Worm (Caenorhabditis elegans) whole organism, L4 larva: ENCODE data around the gene nhr-282.
"Not testable (repeated sequence)": the region's sequence is repeated elsewhere in the genome, so short reads cannot be mapped to it uniquely, and the experiment has no call there.

Source experiments
- D1046.2 ChIP-seq: fragments of 200-800 bp; sonication (Bioruptor generic); IDR thresholded peaks from 2 replicates; pipeline ENCODE4 v1.3.6; 2022; ENCODE audit warnings: missing genetic modification characterization, missing compliant biosample characterization
- F10B5.3 ChIP-seq: sonication (generic microtip); optimal IDR thresholded peaks from 2 replicates; lab custom pipeline; 2016; ENCODE audit warnings: mild to moderate bottlenecking, missing genetic modification characterization, missing compliant biosample characterization
- F37D6.2 ChIP-seq: sonication (generic microtip); optimal IDR thresholded peaks from 2 replicates; lab custom pipeline; 2016; ENCODE audit warnings: mild to moderate bottlenecking, missing genetic modification characterization, missing compliant biosample characterization
- F44E2.7 ChIP-seq: fragments of 200-800 bp; sonication (Bioruptor generic); IDR thresholded peaks from 2 replicates; pipeline ENCODE4 v2.1.2; 2022; ENCODE audit warnings: missing genetic modification characterization, missing compliant biosample characterization
- Y105C5A.15 ChIP-seq: fragments of 200-800 bp; sonication (Bioruptor generic); IDR thresholded peaks from 2 replicates; pipeline ENCODE4 v1.3.6; 2022; ENCODE audit warnings: missing genetic modification characterization, missing compliant biosample characterization
- Y48G9A.11 ChIP-seq: fragments of 200-800 bp; sonication (Bioruptor generic); IDR thresholded peaks from 2 replicates; pipeline ENCODE4 v1.3.6; 2022; ENCODE audit warnings: missing genetic modification reagents, missing genetic modification characterization, missing compliant biosample characterization
- Y5F2A.4 ChIP-seq: fragments of 200-800 bp; sonication (Bioruptor generic); optimal IDR thresholded peaks from 2 replicates; lab custom pipeline; 2018; ENCODE audit warnings: mild to moderate bottlenecking, missing genetic modification characterization, missing compliant biosample characterization
- Y75B8A.6 ChIP-seq: fragments of 200-800 bp; sonication (Bioruptor generic); IDR thresholded peaks from 2 replicates; pipeline ENCODE4 v1.3.6; 2022; ENCODE audit warnings: missing genetic modification reagents, missing genetic modification characterization, missing compliant biosample characterization
- aly-2 ChIP-seq: sonication (generic microtip); optimal IDR thresholded peaks from 2 replicates; lab custom pipeline; 2018; ENCODE audit warnings: missing biosample characterization, missing genetic modification characterization
- ceh-32 ChIP-seq: sonication (generic microtip); optimal IDR thresholded peaks from 2 replicates; lab custom pipeline; 2016; ENCODE audit warnings: mild to moderate bottlenecking, missing genetic modification characterization, missing compliant biosample characterization; ENCODE audit not compliant: poor library complexity
- ceh-44 ChIP-seq: fragments of 200-800 bp; sonication (Bioruptor generic); IDR thresholded peaks from 2 replicates; pipeline ENCODE4 v1.3.6; 2022; ENCODE audit warnings: missing genetic modification reagents, missing genetic modification characterization, missing compliant biosample characterization
- ctbp-1 ChIP-seq: fragments of 200-800 bp; sonication (Bioruptor generic); IDR thresholded peaks from 2 replicates; pipeline ENCODE4 v1.3.6; 2022; ENCODE audit warnings: missing genetic modification reagents, missing genetic modification characterization, missing compliant biosample characterization
- daf-16 ChIP-seq, 3 experiments: sonication (generic microtip); optimal IDR thresholded peaks; 2 replicates each; lab custom pipeline; 2016 to 2017; ENCODE audit warnings: missing genetic modification characterization in 3 of 3, missing genetic modification reagents in 3 of 3, mild to moderate bottlenecking in 2 of 3, missing compliant biosample characterization in 2 of 3, missing biosample characterization in 1 of 3, moderate library complexity in 1 of 3
- dmd-8 ChIP-seq: fragments of 200-800 bp; sonication (Bioruptor generic); IDR thresholded peaks from 2 replicates; pipeline ENCODE4 v1.3.6; 2022; ENCODE audit warnings: missing genetic modification characterization, missing compliant biosample characterization
- dmd-9 ChIP-seq: fragments of 200-800 bp; sonication (Bioruptor generic); IDR thresholded peaks from 2 replicates; pipeline ENCODE4 v1.3.6; 2022; ENCODE audit warnings: missing genetic modification reagents, missing genetic modification characterization, missing compliant biosample characterization
- dve-1 ChIP-seq: sonication (generic microtip); optimal IDR thresholded peaks from 2 replicates; lab custom pipeline; 2017; ENCODE audit warnings: antibody characterized with exemption, mild to moderate bottlenecking, missing genetic modification characterization, missing compliant biosample characterization; ENCODE audit not compliant: insufficient read depth
- egl-27 ChIP-seq: sonication (generic microtip); optimal IDR thresholded peaks from 3 replicates; lab custom pipeline; 2017; ENCODE audit warnings: missing biosample characterization, missing genetic modification reagents, missing genetic modification characterization
- gei-8 ChIP-seq: fragments of 200-800 bp; sonication (Bioruptor generic); optimal IDR thresholded peaks from 2 replicates; lab custom pipeline; 2018; ENCODE audit warnings: mild to moderate bottlenecking, missing genetic modification characterization, missing compliant biosample characterization
- hlh-11 ChIP-seq: fragments of 200-800 bp; sonication (Bioruptor generic); optimal IDR thresholded peaks from 2 replicates; lab custom pipeline; 2018; ENCODE audit warnings: mild to moderate bottlenecking, missing genetic modification characterization, missing compliant biosample characterization
- hlh-30 ChIP-seq: sonication (generic microtip); optimal IDR thresholded peaks from 2 replicates; lab custom pipeline; 2017; ENCODE audit warnings: antibody characterized with exemption, mild to moderate bottlenecking, missing genetic modification characterization, missing compliant biosample characterization; ENCODE audit not compliant: insufficient read depth
- hmg-1.1 ChIP-seq: fragments of 200-800 bp; sonication (Bioruptor generic); IDR thresholded peaks from 2 replicates; pipeline ENCODE4 v1.3.6; 2022; ENCODE audit warnings: missing genetic modification reagents, missing genetic modification characterization, missing compliant biosample characterization
- lim-7 ChIP-seq: fragments of 200-800 bp; sonication (Bioruptor generic); IDR thresholded peaks from 2 replicates; pipeline ENCODE4 v1.3.6; 2022; ENCODE audit warnings: missing genetic modification characterization, missing compliant biosample characterization
- lin-13 ChIP-seq: fragments of 150-350 bp; optimal IDR thresholded peaks from 2 replicates; lab custom pipeline; 2014; ENCODE audit warnings: missing biosample characterization, missing genetic modification reagents, missing genetic modification characterization
- lin-15B ChIP-seq: fragments of 150-350 bp; sonication (generic microtip); optimal IDR thresholded peaks from 3 replicates; lab custom pipeline; 2014; ENCODE audit warnings: missing biosample characterization, missing genetic modification characterization
- lin-38 ChIP-seq: fragments of 200-800 bp; sonication (Bioruptor generic); IDR thresholded peaks from 2 replicates; pipeline ENCODE4 v1.3.6; 2022; ENCODE audit warnings: missing genetic modification reagents, missing genetic modification characterization, missing compliant biosample characterization
- lir-3 ChIP-seq: sonication (generic microtip); optimal IDR thresholded peaks from 2 replicates; lab custom pipeline; 2016; ENCODE audit warnings: mild to moderate bottlenecking, missing genetic modification characterization, missing compliant biosample characterization
- madf-9 ChIP-seq: fragments of 200-800 bp; sonication (Bioruptor generic); conservative IDR thresholded peaks from 2 replicates; pipeline ENCODE4 v1.3.6; 2022; ENCODE audit warnings: missing genetic modification reagents, missing genetic modification characterization, missing compliant biosample characterization
- mdl-1 ChIP-seq, 2 experiments: fragments of 150-350 bp in 1 of 2; sonication (generic microtip) in 1 of 2; optimal IDR thresholded peaks; 2 replicates each; lab custom pipeline; 2014 to 2017; ENCODE audit warnings: missing biosample characterization in 2 of 2, missing genetic modification characterization in 2 of 2
- mes-2 ChIP-seq: sonication (generic microtip); optimal IDR thresholded peaks from 2 replicates; lab custom pipeline; 2016; ENCODE audit warnings: missing genotype, mild to moderate bottlenecking, missing genetic modification characterization, missing compliant biosample characterization; ENCODE audit not compliant: poor library complexity, severe bottlenecking
- mxl-2 ChIP-seq: fragments of 200-800 bp; sonication (Bioruptor generic); conservative IDR thresholded peaks from 2 replicates; pipeline ENCODE4 v1.3.6; 2022; ENCODE audit warnings: missing genetic modification reagents, missing genetic modification characterization, missing compliant biosample characterization
- nhr-10 ChIP-seq: fragments of 150-350 bp; optimal IDR thresholded peaks from 2 replicates; lab custom pipeline; 2014; ENCODE audit warnings: missing biosample characterization, missing genetic modification characterization
- nhr-102 ChIP-seq: sonication (generic microtip); optimal IDR thresholded peaks from 2 replicates; lab custom pipeline; 2016; ENCODE audit warnings: mild to moderate bottlenecking, missing genetic modification characterization, moderate library complexity, missing compliant biosample characterization
- nhr-11 ChIP-seq: fragments of 150-350 bp; optimal IDR thresholded peaks from 2 replicates; lab custom pipeline; 2014; ENCODE audit warnings: missing biosample characterization, missing genetic modification characterization
- nhr-28 ChIP-seq: fragments of 150-350 bp; optimal IDR thresholded peaks from 2 replicates; lab custom pipeline; 2014; ENCODE audit warnings: missing biosample characterization, missing genetic modification characterization
- pha-4 ChIP-seq, 2 experiments: fragments of 150-350 bp in 1 of 2; fragments of 200-800 bp in 1 of 2; sonication (Bioruptor generic) in 1 of 2; IDR thresholded peaks in 1 of 2; optimal IDR thresholded peaks in 1 of 2; 2 replicates each; pipeline versions ENCODE4 v1.3.6 to Lab custom; 2014 to 2022; ENCODE audit warnings: missing genetic modification characterization in 2 of 2, missing genetic modification reagents in 2 of 2, missing biosample characterization in 1 of 2, missing compliant biosample characterization in 1 of 2
- php-3 ChIP-seq: fragments of 200-800 bp; sonication (Bioruptor generic); IDR thresholded peaks from 2 replicates; pipeline ENCODE4 v1.3.6; 2022; ENCODE audit warnings: missing genetic modification reagents, missing genetic modification characterization, missing compliant biosample characterization
- pqm-1 ChIP-seq: sonication (generic microtip); optimal IDR thresholded peaks from 2 replicates; lab custom pipeline; 2017; ENCODE audit warnings: missing biosample characterization, missing genetic modification characterization
- rbr-2 ChIP-seq: sonication (generic microtip); optimal IDR thresholded peaks from 2 replicates; lab custom pipeline; 2016; ENCODE audit warnings: missing genotype, missing genetic modification characterization, missing compliant biosample characterization
- saeg-2 ChIP-seq: fragments of 200-800 bp; sonication (Bioruptor generic); IDR thresholded peaks from 2 replicates; pipeline ENCODE4 v1.3.6; 2022; ENCODE audit warnings: missing genetic modification reagents, missing genetic modification characterization, missing compliant biosample characterization
- snpc-4 ChIP-seq: fragments of 150-350 bp; optimal IDR thresholded peaks from 2 replicates; lab custom pipeline; 2014; ENCODE audit warnings: missing biosample characterization, missing genetic modification characterization
- spr-3 ChIP-seq: fragments of 200-800 bp; sonication (Bioruptor generic); optimal IDR thresholded peaks from 2 replicates; lab custom pipeline; 2018; ENCODE audit warnings: mild to moderate bottlenecking, missing genetic modification characterization, missing compliant biosample characterization
- tag-97 ChIP-seq: fragments of 200-800 bp; sonication (Bioruptor generic); IDR thresholded peaks from 2 replicates; pipeline ENCODE4 v1.3.6; 2022; ENCODE audit warnings: missing genetic modification characterization, missing compliant biosample characterization
- zag-1 ChIP-seq: fragments of 150-350 bp; optimal IDR thresholded peaks from 2 replicates; lab custom pipeline; 2014; ENCODE audit warnings: missing biosample characterization, missing genetic modification characterization
- zip-11 ChIP-seq: fragments of 200-800 bp; sonication (Bioruptor generic); IDR thresholded peaks from 2 replicates; pipeline ENCODE4 v1.3.6; 2022; ENCODE audit warnings: missing genetic modification characterization, missing compliant biosample characterization
- zip-2 ChIP-seq: fragments of 150-350 bp; optimal IDR thresholded peaks from 2 replicates; lab custom pipeline; 2014; ENCODE audit warnings: missing biosample characterization, missing genetic modification characterization
- ztf-11 ChIP-seq: fragments of 150-350 bp; optimal IDR thresholded peaks from 2 replicates; lab custom pipeline; 2014; ENCODE audit warnings: missing biosample characterization, missing genetic modification characterization
- ztf-7 ChIP-seq: fragments of 150-350 bp; optimal IDR thresholded peaks from 2 replicates; lab custom pipeline; 2014; ENCODE audit warnings: missing biosample characterization, missing genetic modification characterization

Gene nhr-282

ce11 chrV:15811982-15812381 lies at the start of gene nhr-282:
Gene nhr-282, plus strand, starts transcription at chrV:15812282.
- TF ChIP-seq egl-27 (tag; lab: Kevin White, UChicago); hlh-30 (tag; lab: Kevin White, UChicago); dve-1: not testable (repeated sequence)

- TF ChIP-seq zip-11 (GFP tag; lab: Robert Waterston, UW) (no peak), F44E2.7 (GFP tag; lab: Robert Waterston, UW) (no peak), ceh-32 (peak; percentile 38), Y105C5A.15 (no peak), ztf-7 (tag; lab: Kevin White, UChicago) (peak; percentile 81), nhr-11 (tag; lab: Kevin White, UChicago) (peak; percentile 79), F10B5.3 (peak; percentile 71), lin-15B (peak; percentile 68), nhr-102 (peak; percentile 92), dmd-9 (GFP tag; lab: Robert Waterston, UW) (no peak), aly-2 (no peak), hmg-1.1 (GFP tag; lab: Robert Waterston, UW) (peak; percentile 79), daf-16 (GFP tag; optimal IDR thresholded peaks at IDR 0.05; lab: Kevin White, UChicago) (peak in 1 of 2 experiments; percentile 58), daf-16 (tag; optimal IDR thresholded peaks at IDR 0.05; lab: Kevin White, UChicago) (peak; percentile 42), lim-7 (no peak), F37D6.2 (peak; percentile 77), egl-27 (tag; lab: Kevin White, UChicago) (no peak), mes-2 (tag; lab: Kevin White, UChicago) (peak; percentile 93), snpc-4 (tag; lab: Kevin White, UChicago) (peak; percentile 34), spr-3 (peak; percentile 73), Y75B8A.6 (GFP tag; lab: Robert Waterston, UW) (no peak), lir-3 (tag; lab: Kevin White, UChicago) (no peak), D1046.2 (GFP tag; lab: Robert Waterston, UW) (0 out of 2 replicates have a peak, but pooled peaks have one; percentile 36), pha-4 (GFP tag; IDR thresholded peaks at IDR 0.05; lab: Robert Waterston, UW) (peak; percentile 73), pha-4 (tag; optimal IDR thresholded peaks at IDR 0.05; lab: Kevin White, UChicago) (peak; percentile 46), nhr-10 (tag; lab: Kevin White, UChicago) (no peak), nhr-28 (tag; lab: Kevin White, UChicago) (peak; percentile 73), ceh-44 (GFP tag; lab: Robert Waterston, UW) (no peak), ztf-11 (tag; lab: Kevin White, UChicago) (no peak), dmd-8 (GFP tag; lab: Robert Waterston, UW) (no peak), mdl-1 (tag; optimal IDR thresholded peaks at IDR 0.05; lab: Kevin White, UChicago) (peak in 1 of 2 experiments; percentile 21), lin-13 (GFP tag; lab: Kevin White, UChicago) (peak; percentile 83), zip-2 (tag; lab: Kevin White, UChicago) (peak; percentile 76), saeg-2 (GFP tag; lab: Robert Waterston, UW) (no peak), mxl-2 (GFP tag; lab: Robert Waterston, UW) (no peak), hlh-30 (tag; lab: Kevin White, UChicago) (peak; percentile 78), tag-97 (no peak), ctbp-1 (GFP tag; lab: Robert Waterston, UW) (peak; percentile 80; the same call in 1 of the 2 replicates), gei-8 (GFP tag; lab: Kevin White, UChicago) (no peak), Y48G9A.11 (GFP tag; lab: Robert Waterston, UW) (peak; percentile 75), hlh-11 (peak; percentile 82), lin-38 (GFP tag; lab: Robert Waterston, UW) (peak; percentile 90), php-3 (peak; percentile 68; the same call in 1 of the 2 replicates), pqm-1 (tag; lab: Kevin White, UChicago) (no peak), zag-1 (tag; lab: Kevin White, UChicago) (no peak), rbr-2 (tag; lab: Kevin White, UChicago) (peak; percentile 88), Y5F2A.4 (GFP tag; lab: Kevin White, UChicago) (peak; percentile 40), madf-9 (GFP tag; lab: Robert Waterston, UW) (peak; percentile 56; the same call in 1 of the 2 replicates)
Observed at ce11 chrV:15766122-15766594, 45.9 kb upstream of the nhr-282 start, which contains the start of the genes haf-3 and F57A10.2. Gene haf-3, minus strand, starts transcription at chrV:15766172. Gene F57A10.2, plus strand, starts transcription at chrV:15766575.
